Worm (Caenorhabditis elegans) whole organism, L1 larva: ENCODE measurements around the gene M162.5.

Source experiments
- C04F5.9 ChIP-seq: sonication (generic microtip); optimal IDR thresholded peaks from 2 replicates; lab custom pipeline; 2016; ENCODE audit warnings: missing genetic modification characterization, missing compliant biosample characterization
- F16B12.6 ChIP-seq: fragments of 150-350 bp; optimal IDR thresholded peaks from 2 replicates; lab custom pipeline; 2014; ENCODE audit warnings: missing biosample characterization, missing genetic modification characterization
- aly-2 ChIP-seq: fragments of 150-350 bp; optimal IDR thresholded peaks from 2 replicates; lab custom pipeline; 2014; ENCODE audit warnings: missing biosample characterization, missing genetic modification characterization
- ceh-82 ChIP-seq, 3 experiments: fragments of 150-350 bp in 1 of 3; sonication (generic microtip) in 2 of 3; optimal IDR thresholded peaks; 2 replicates each; lab custom pipeline; 2014 to 2017; ENCODE audit warnings: missing biosample characterization in 3 of 3, missing genetic modification characterization in 3 of 3
- ceh-90 ChIP-seq: sonication (generic microtip); optimal IDR thresholded peaks from 2 replicates; lab custom pipeline; 2016; ENCODE audit warnings: missing genetic modification characterization, missing compliant biosample characterization
- dsc-1 ChIP-seq: sonication (generic microtip); optimal IDR thresholded peaks from 2 replicates; lab custom pipeline; 2016; ENCODE audit warnings: mild to moderate bottlenecking, missing genetic modification characterization, missing compliant biosample characterization
- elt-3 ChIP-seq, 6 experiments: fragments of 150-350 bp in 1 of 6; sonication (generic microtip); optimal IDR thresholded peaks; 2 replicates each; lab custom pipeline; 2017 to 2018; ENCODE audit warnings: missing biosample characterization in 6 of 6, missing genetic modification characterization in 6 of 6, inconsistent platforms in 1 of 6
- fkh-4 ChIP-seq: sonication (generic microtip); optimal IDR thresholded peaks from 2 replicates; lab custom pipeline; 2016; ENCODE audit warnings: missing compliant biosample characterization, missing genetic modification characterization, borderline replicate concordance
- fkh-8 ChIP-seq: sonication (generic microtip); optimal IDR thresholded peaks from 2 replicates; lab custom pipeline; 2016; ENCODE audit warnings: mild to moderate bottlenecking, missing genetic modification characterization, missing compliant biosample characterization
- fos-1 ChIP-seq: fragments of 150-350 bp; optimal IDR thresholded peaks from 2 replicates; lab custom pipeline; 2014; ENCODE audit warnings: missing biosample characterization, missing genetic modification characterization
- grh-1 ChIP-seq: fragments of 200-800 bp; sonication (Bioruptor generic); IDR thresholded peaks from 2 replicates; pipeline ENCODE4 v1.3.6; 2022; ENCODE audit warnings: missing genetic modification reagents, missing genetic modification characterization, missing compliant biosample characterization
- hlh-17 ChIP-seq: fragments of 200-800 bp; sonication (Bioruptor generic); optimal IDR thresholded peaks from 2 replicates; lab custom pipeline; 2018; ENCODE audit warnings: missing genetic modification characterization, mild to moderate bottlenecking, missing compliant biosample characterization, moderate library complexity, borderline replicate concordance
- hlh-4 ChIP-seq: sonication (generic microtip); optimal IDR thresholded peaks from 2 replicates; lab custom pipeline; 2016; ENCODE audit warnings: mild to moderate bottlenecking, missing genetic modification characterization, missing compliant biosample characterization
- isw-1 ChIP-seq: fragments of 200-800 bp; sonication (Bioruptor generic); IDR thresholded peaks from 2 replicates; pipeline ENCODE4 v1.3.6; 2022; ENCODE audit warnings: missing genetic modification characterization, missing compliant biosample characterization
- jun-1 ChIP-seq: fragments of 150-350 bp; optimal IDR thresholded peaks from 2 replicates; lab custom pipeline; 2014; ENCODE audit warnings: missing biosample characterization, missing genetic modification reagents, missing genetic modification characterization
- lin-13 ChIP-seq: fragments of 150-350 bp; optimal IDR thresholded peaks from 2 replicates; lab custom pipeline; 2014; ENCODE audit warnings: missing biosample characterization, missing genetic modification reagents, missing genetic modification characterization
- lin-39 ChIP-seq: fragments of 150-350 bp; optimal IDR thresholded peaks from 2 replicates; lab custom pipeline; 2014; ENCODE audit warnings: missing biosample characterization, missing genetic modification reagents, missing genetic modification characterization
- lsy-2 ChIP-seq, 2 experiments: fragments of 150-350 bp; optimal IDR thresholded peaks; 2 replicates each; lab custom pipeline; 2014; ENCODE audit warnings: missing biosample characterization in 2 of 2, missing genetic modification characterization in 2 of 2
- nhr-11 ChIP-seq: fragments of 150-350 bp; optimal IDR thresholded peaks from 2 replicates; lab custom pipeline; 2014; ENCODE audit warnings: missing biosample characterization, missing genetic modification characterization
- nhr-237 ChIP-seq: fragments of 150-350 bp; optimal IDR thresholded peaks from 2 replicates; lab custom pipeline; 2014; ENCODE audit warnings: missing biosample characterization, missing genetic modification characterization
- nhr-76 ChIP-seq: sonication (generic microtip); optimal IDR thresholded peaks from 2 replicates; lab custom pipeline; 2017; ENCODE audit warnings: missing biosample characterization, missing genetic modification characterization
- pag-3 ChIP-seq: sonication (generic microtip); optimal IDR thresholded peaks from 2 replicates; lab custom pipeline; 2017; ENCODE audit warnings: missing genetic modification characterization, mild to moderate bottlenecking, missing compliant biosample characterization, antibody characterized with exemption, borderline replicate concordance; ENCODE audit not compliant: insufficient read depth
- pqm-1 ChIP-seq: sonication (generic microtip); optimal IDR thresholded peaks from 3 replicates; lab custom pipeline; 2017; ENCODE audit warnings: missing biosample characterization, missing genetic modification characterization
- sox-4 ChIP-seq: sonication (generic microtip); optimal IDR thresholded peaks from 2 replicates; lab custom pipeline; 2016; ENCODE audit warnings: missing genetic modification characterization, missing compliant biosample characterization
- swsn-7 ChIP-seq: sonication (generic microtip); optimal IDR thresholded peaks from 2 replicates; lab custom pipeline; 2016; ENCODE audit warnings: missing genetic modification characterization, missing compliant biosample characterization
- tbx-2 ChIP-seq: sonication (generic microtip); optimal IDR thresholded peaks from 2 replicates; lab custom pipeline; 2016; ENCODE audit warnings: missing genetic modification characterization, missing compliant biosample characterization
- unc-86 ChIP-seq: sonication (generic microtip); optimal IDR thresholded peaks from 2 replicates; lab custom pipeline; 2016; ENCODE audit warnings: missing genetic modification characterization, missing compliant biosample characterization
- unc-98 ChIP-seq: fragments of 200-800 bp; sonication (Bioruptor generic); IDR thresholded peaks from 2 replicates; pipeline ENCODE4 v1.3.6; 2022; ENCODE audit warnings: missing genetic modification characterization, missing compliant biosample characterization
- xbp-1 ChIP-seq: sonication (generic microtip); optimal IDR thresholded peaks from 2 replicates; lab custom pipeline; 2016; ENCODE audit warnings: missing genetic modification characterization, missing compliant biosample characterization
- zag-1 ChIP-seq: fragments of 150-350 bp; optimal IDR thresholded peaks from 2 replicates; lab custom pipeline; 2014; ENCODE audit warnings: missing biosample characterization, missing genetic modification characterization
- ztf-4 ChIP-seq: fragments of 150-350 bp; optimal IDR thresholded peaks from 2 replicates; lab custom pipeline; 2014; ENCODE audit warnings: missing biosample characterization, missing genetic modification characterization

M162.5 gene

DNA sequence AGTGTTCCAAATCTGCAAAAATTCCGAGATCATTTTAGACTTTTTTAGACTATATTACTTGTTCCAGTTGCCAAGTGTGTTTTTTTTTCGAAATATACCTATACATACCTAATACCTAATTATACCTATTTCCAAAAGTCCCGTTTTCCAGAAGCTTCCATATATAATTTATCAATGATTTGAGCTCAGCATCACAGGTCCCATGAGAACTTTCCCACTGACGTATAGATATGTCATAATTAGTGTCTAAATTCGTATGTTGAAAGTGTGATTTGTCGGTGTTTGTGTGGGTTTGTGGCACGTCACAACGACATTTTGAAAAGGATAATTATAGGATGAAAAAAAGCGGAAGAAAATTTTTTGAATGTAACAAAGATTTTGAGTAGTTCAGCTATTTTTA, 44.7 kb downstream of the M162.5 start (continued):
- no peak for TF ChIP-seq lin-13
- TF ChIP-seq F16B12.6 (tag; lab: Kevin White, UChicago), result no peak
- TF ChIP-seq unc-86 (tag; lab: Kevin White, UChicago), result no peak
- TF ChIP-seq sox-4 (tag; lab: Kevin White, UChicago), result no peak
- TF ChIP-seq elt-3 (tag; optimal IDR thresholded peaks at IDR 0.05; lab: Kevin White, UChicago), result no peak
- no peak for TF ChIP-seq grh-1
- peak; percentile 51 for TF ChIP-seq fkh-8 (tag; lab: Kevin White, UChicago)
- no peak for TF ChIP-seq ceh-82 (tag; optimal IDR thresholded peaks at IDR 0.05; lab: Kevin White, UChicago)
- TF ChIP-seq pqm-1 (tag; lab: Kevin White, UChicago), result no peak
- no peak for TF ChIP-seq lsy-2 (tag; optimal IDR thresholded peaks at IDR 0.05; lab: Kevin White, UChicago)
- TF ChIP-seq C04F5.9, result no peak
- no peak for TF ChIP-seq jun-1 (tag; lab: Kevin White, UChicago)
- no peak for TF ChIP-seq pag-3 (tag; lab: Kevin White, UChicago)
- TF ChIP-seq ztf-4 (tag; lab: Kevin White, UChicago), result no peak
- TF ChIP-seq lin-39, result no peak
- TF ChIP-seq fos-1 (tag; lab: Kevin White, UChicago), result no peak
- TF ChIP-seq unc-98 (GFP tag; lab: Robert Waterston, UW), result no peak
- peak; percentile 40 for TF ChIP-seq dsc-1 (tag; lab: Kevin White, UChicago)
- no peak for TF ChIP-seq aly-2 (tag; lab: Kevin White, UChicago)

DNA sequence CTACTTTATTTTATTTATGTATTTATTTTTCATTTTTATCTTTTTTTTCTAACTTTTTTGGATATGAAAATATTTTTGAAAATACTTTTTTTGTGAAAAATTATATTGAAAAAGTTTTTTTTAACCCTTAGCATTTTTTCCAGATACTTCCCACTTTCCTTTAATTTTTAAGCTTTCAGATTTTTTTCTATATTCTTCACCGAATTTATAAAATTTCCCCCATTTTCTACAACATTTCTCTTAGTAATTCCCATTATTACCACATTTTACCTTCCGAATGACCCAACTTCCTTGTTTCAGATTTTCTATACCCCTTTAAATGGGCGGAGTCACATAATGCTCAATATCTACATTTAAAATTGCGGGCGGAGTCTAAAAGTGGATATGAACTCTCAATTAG, 54.0 kb downstream of the M162.5 start, which contains the start of gene daf-28:
TSS of gene daf-28 (plus strand) at position 301 of the 400 bp plus-strand sequence.
- TF ChIP-seq dsc-1 (tag; lab: Kevin White, UChicago) (no peak), nhr-76 (tag; lab: Kevin White, UChicago) (no peak), hlh-4 (tag; lab: Kevin White, UChicago) (no peak), swsn-7 (no peak), pqm-1 (tag; lab: Kevin White, UChicago) (no peak), ceh-90 (no peak), isw-1 (GFP tag; lab: Robert Waterston, UW) (no peak), zag-1 (no peak), nhr-11 (tag; lab: Kevin White, UChicago) (no peak), tbx-2 (tag; lab: Kevin White, UChicago) (no peak), nhr-237 (no peak), xbp-1 (tag; lab: Kevin White, UChicago) (no peak), fkh-4 (tag; lab: Kevin White, UChicago) (no peak), fkh-8 (tag; lab: Kevin White, UChicago) (no peak), jun-1 (tag; lab: Kevin White, UChicago) (no peak), hlh-17 (GFP tag; lab: Kevin White, UChicago) (no peak)
